Fruit fly (Drosophila melanogaster) whole organism, embryonic: ENCODE results near the gene CG10147.
A peak's percentile ranks its signal among the peaks of the same experiment; 100 is the strongest.

Source experiments
- Awh ChIP-seq: fragments of 200-800 bp; sonication (Bioruptor generic); IDR thresholded peaks from 2 replicates; pipeline ENCODE4, ENCODE4 v1.3.6; 2022; ENCODE audit warnings: missing biosample characterization, missing genetic modification characterization
- B-H1 ChIP-seq: fragments of 200-800 bp; sonication (Bioruptor generic); IDR thresholded peaks from 3 replicates; pipeline ENCODE4 v1.3.6; 2022; ENCODE audit warnings: missing biosample characterization, missing genetic modification characterization
- BtbVII ChIP-seq: fragments of 200-800 bp; sonication (Bioruptor generic); optimal IDR thresholded peaks from 3 replicates; lab custom pipeline; 2017; ENCODE audit warnings: missing biosample characterization, mild to moderate bottlenecking, missing genetic modification characterization
- CG10147 ChIP-seq: fragments of 200-800 bp; sonication (Bioruptor generic); optimal IDR thresholded peaks from 2 replicates; lab custom pipeline; 2019; ENCODE audit warnings: missing biosample characterization, mild to moderate bottlenecking, missing genetic modification characterization, moderate library complexity
- CG11085 ChIP-seq: fragments of 200-800 bp; sonication (Bioruptor generic); IDR thresholded peaks from 2 replicates; pipeline ENCODE4 v1.3.6; 2022; ENCODE audit warnings: missing biosample characterization, missing genetic modification characterization
- CG11093 ChIP-seq: fragments of 200-800 bp; sonication (Bioruptor generic); IDR thresholded peaks from 3 replicates; pipeline ENCODE4 v1.3.6; 2022; ENCODE audit warnings: missing biosample characterization, missing genetic modification characterization
- CG12942 ChIP-seq: fragments of 200-800 bp; sonication (Bioruptor generic); optimal IDR thresholded peaks from 3 replicates; lab custom pipeline; 2016; ENCODE audit warnings: missing biosample characterization, missing genetic modification characterization
- CG13894 ChIP-seq: fragments of 200-800 bp; sonication (Bioruptor generic); optimal IDR thresholded peaks from 3 replicates; lab custom pipeline; 2018; ENCODE audit warnings: missing biosample characterization, mild to moderate bottlenecking, missing genetic modification characterization, moderate library complexity
- CG14860 ChIP-seq: fragments of 200-800 bp; sonication (Bioruptor generic); IDR thresholded peaks from 3 replicates; pipeline ENCODE4 v1.3.6; 2022; ENCODE audit warnings: missing biosample characterization, missing genetic modification characterization; ENCODE audit not compliant: partially characterized antibody
- CG15011 ChIP-seq: fragments of 200-800 bp; sonication (Bioruptor generic); optimal IDR thresholded peaks from 3 replicates; lab custom pipeline; 2018; ENCODE audit warnings: missing biosample characterization, mild to moderate bottlenecking, missing genetic modification characterization
- CG15269 ChIP-seq: fragments of 200-800 bp; sonication (Bioruptor generic); optimal IDR thresholded peaks from 2 replicates; lab custom pipeline; 2018; ENCODE audit warnings: missing biosample characterization, mild to moderate bottlenecking, missing genetic modification characterization, moderate library complexity
- CG17186 ChIP-seq: fragments of 200-800 bp; sonication (Bioruptor generic); optimal IDR thresholded peaks from 3 replicates; lab custom pipeline; 2017; ENCODE audit warnings: missing biosample characterization, missing genetic modification reagents, missing genetic modification characterization
- CG17612 ChIP-seq: fragments of 200-800 bp; sonication (Bioruptor generic); IDR thresholded peaks from 2 replicates; pipeline ENCODE4 v1.3.6; 2022; ENCODE audit warnings: missing biosample characterization, missing genetic modification characterization
- CG18011 ChIP-seq: fragments of 200-800 bp; sonication (Bioruptor generic); optimal IDR thresholded peaks from 2 replicates; lab custom pipeline; 2017; ENCODE audit warnings: missing biosample characterization, missing genetic modification characterization, mild to moderate bottlenecking, moderate library complexity, missing genotype
- CG18262 ChIP-seq: fragments of 200-800 bp; optimal IDR thresholded peaks from 3 replicates; lab custom pipeline; 2019; ENCODE audit warnings: missing biosample characterization, mild to moderate bottlenecking, missing genetic modification characterization, moderate library complexity
- CG2875 ChIP-seq: fragments of 200-800 bp; sonication (Bioruptor generic); optimal IDR thresholded peaks from 2 replicates; lab custom pipeline; 2017; ENCODE audit warnings: missing biosample characterization, mild to moderate bottlenecking, missing genetic modification characterization, missing genetic modification reagents
- CG30403 ChIP-seq: fragments of 200-800 bp; sonication (Bioruptor generic); optimal IDR thresholded peaks from 3 replicates; lab custom pipeline; 2016; ENCODE audit warnings: missing biosample characterization, missing genetic modification characterization
- CG31388 ChIP-seq: fragments of 200-800 bp; sonication (Bioruptor generic); optimal IDR thresholded peaks from 2 replicates; lab custom pipeline; 2016; ENCODE audit warnings: missing biosample characterization, missing genetic modification characterization
- CG4328 ChIP-seq: fragments of 200-800 bp; sonication (Bioruptor generic); optimal IDR thresholded peaks from 3 replicates; lab custom pipeline; 2017; ENCODE audit warnings: missing biosample characterization, missing genetic modification reagents, missing genetic modification characterization
- CG6813 ChIP-seq: fragments of 200-800 bp; sonication (Bioruptor generic); optimal IDR thresholded peaks from 2 replicates; lab custom pipeline; 2017; ENCODE audit warnings: missing biosample characterization, missing genetic modification characterization, mild to moderate bottlenecking, moderate library complexity, missing genetic modification reagents
- CG7556 ChIP-seq: fragments of 200-800 bp; sonication (Bioruptor generic); optimal IDR thresholded peaks from 2 replicates; lab custom pipeline; 2017; ENCODE audit warnings: missing biosample characterization, mild to moderate bottlenecking, missing genetic modification characterization
- CG7786 ChIP-seq: fragments of 200-800 bp; sonication (Bioruptor generic); optimal IDR thresholded peaks from 2 replicates; lab custom pipeline; 2016; ENCODE audit warnings: missing biosample characterization, missing genetic modification characterization
- CG8944 ChIP-seq: fragments of 200-800 bp; sonication (Bioruptor generic); optimal IDR thresholded peaks from 3 replicates; lab custom pipeline; 2016; ENCODE audit warnings: missing biosample characterization, missing genetic modification characterization
- D ChIP-seq, 2 experiments: fragments of 200-800 bp in 1 of 2; fragments of >200 bp in 1 of 2; sonication (Bioruptor generic) in 1 of 2; optimal IDR thresholded peaks; 2 replicates in 1 of 2; 3 replicates in 1 of 2; lab custom pipeline; 2017; ENCODE audit warnings: mild to moderate bottlenecking in 1 of 2, missing biosample characterization in 1 of 2, missing genetic modification characterization in 1 of 2, missing genetic modification reagents in 1 of 2
- Deaf1 ChIP-seq: fragments of 200-800 bp; optimal IDR thresholded peaks from 3 replicates; lab custom pipeline; 2019; ENCODE audit warnings: missing biosample characterization, mild to moderate bottlenecking, missing genetic modification characterization, moderate library complexity
- Dek ChIP-seq: fragments of 200-800 bp; sonication (Bioruptor generic); optimal IDR thresholded peaks from 3 replicates; lab custom pipeline; 2019; ENCODE audit warnings: missing biosample characterization, mild to moderate bottlenecking, missing genetic modification characterization, moderate library complexity
- HLH3B ChIP-seq: fragments of 200-800 bp; sonication (Bioruptor generic); IDR thresholded peaks from 2 replicates; pipeline ENCODE4 v1.3.6; 2022; ENCODE audit warnings: missing biosample characterization, missing genetic modification characterization
- HLH54F ChIP-seq: fragments of 200-800 bp; sonication (Bioruptor generic); optimal IDR thresholded peaks from 3 replicates; lab custom pipeline; 2016; ENCODE audit warnings: missing biosample characterization, missing genetic modification characterization
- HLHmδ ChIP-seq: fragments of 200-800 bp; sonication (Bioruptor generic); optimal IDR thresholded peaks from 2 replicates; lab custom pipeline; 2018; ENCODE audit warnings: missing biosample characterization, mild to moderate bottlenecking, missing genetic modification characterization, moderate library complexity
- Hand ChIP-seq: fragments of 200-800 bp; sonication (Bioruptor generic); optimal IDR thresholded peaks from 2 replicates; lab custom pipeline; 2017; ENCODE audit warnings: mild to moderate bottlenecking, missing biosample characterization, missing genetic modification reagents, missing genetic modification characterization
- HmgZ ChIP-seq: fragments of 200-800 bp; sonication (Bioruptor generic); optimal IDR thresholded peaks from 2 replicates; lab custom pipeline; 2018; ENCODE audit warnings: missing biosample characterization, mild to moderate bottlenecking, missing genetic modification characterization
- Hsf ChIP-seq: fragments of 200-800 bp; sonication (Bioruptor generic); optimal IDR thresholded peaks from 3 replicates; lab custom pipeline; 2016; ENCODE audit warnings: missing biosample characterization, missing genetic modification characterization
- MBD-R2 ChIP-seq: fragments of 200-800 bp; sonication (Bioruptor generic); IDR thresholded peaks from 2 replicates; pipeline ENCODE4 v1.3.6; 2022; ENCODE audit warnings: missing biosample characterization, missing genetic modification characterization
- Myb ChIP-seq: fragments of 200-800 bp; sonication (Bioruptor generic); optimal IDR thresholded peaks from 2 replicates; lab custom pipeline; 2016; ENCODE audit warnings: missing biosample characterization, missing genetic modification characterization
- Oaz ChIP-seq: fragments of 200-800 bp; sonication (Bioruptor generic); IDR thresholded peaks from 2 replicates; pipeline ENCODE4 v1.3.6; 2022; ENCODE audit warnings: missing biosample characterization, missing genetic modification characterization
- Sox100B ChIP-seq: fragments of 200-800 bp; sonication (Bioruptor generic); optimal IDR thresholded peaks from 3 replicates; lab custom pipeline; 2018; ENCODE audit warnings: missing biosample characterization, mild to moderate bottlenecking, missing genetic modification characterization
- chinmo ChIP-seq: fragments of 200-800 bp; sonication (Bioruptor generic); IDR thresholded peaks from 4 replicates; pipeline ENCODE4 v1.3.6; 2022; ENCODE audit warnings: missing biosample characterization, missing genetic modification characterization; ENCODE audit not compliant: partially characterized antibody
- dan ChIP-seq: fragments of 200-800 bp; sonication (Bioruptor generic); IDR thresholded peaks from 2 replicates; pipeline ENCODE4 v1.3.6; 2022; ENCODE audit warnings: missing biosample characterization, missing genetic modification characterization
- dysf ChIP-seq: fragments of 200-800 bp; sonication (Bioruptor generic); IDR thresholded peaks from 3 replicates; pipeline ENCODE4 v1.3.6; 2022; ENCODE audit warnings: missing biosample characterization, missing genetic modification characterization
- fru ChIP-seq: fragments of >200 bp; optimal IDR thresholded peaks from 2 replicates; lab custom pipeline; 2017
- ftz-f1 ChIP-seq: fragments of 200-800 bp; sonication (Bioruptor generic); optimal IDR thresholded peaks from 2 replicates; lab custom pipeline; 2016; ENCODE audit warnings: missing biosample characterization, missing genetic modification characterization
- fu2 ChIP-seq: fragments of 200-800 bp; sonication (Bioruptor generic); optimal IDR thresholded peaks from 2 replicates; lab custom pipeline; 2016; ENCODE audit warnings: missing biosample characterization, missing genetic modification characterization
- h ChIP-seq: fragments of >200 bp; optimal IDR thresholded peaks from 2 replicates; lab custom pipeline; 2017
- knrl ChIP-seq: fragments of 200-800 bp; sonication (Bioruptor generic); IDR thresholded peaks from 3 replicates; pipeline ENCODE4 v1.3.6; 2022; ENCODE audit warnings: missing biosample characterization, missing genetic modification characterization; ENCODE audit not compliant: partially characterized antibody
- pb ChIP-seq: fragments of 200-800 bp; sonication (Bioruptor generic); optimal IDR thresholded peaks from 3 replicates; lab custom pipeline; 2016; ENCODE audit warnings: missing biosample characterization, missing genetic modification characterization
- pita ChIP-seq: fragments of 200-800 bp; sonication (Bioruptor generic); optimal IDR thresholded peaks from 2 replicates; lab custom pipeline; 2017; ENCODE audit warnings: missing biosample characterization, mild to moderate bottlenecking, missing genetic modification characterization
- row ChIP-seq: fragments of 200-800 bp; sonication (Bioruptor generic); IDR thresholded peaks from 3 replicates; pipeline ENCODE4 v1.3.6; 2022; ENCODE audit warnings: missing biosample characterization, missing genetic modification characterization
- tio ChIP-seq: fragments of 200-800 bp; sonication (Bioruptor generic); optimal IDR thresholded peaks from 2 replicates; lab custom pipeline; 2017; ENCODE audit warnings: missing biosample characterization, missing genetic modification characterization, inconsistent platforms
- tx ChIP-seq: fragments of 200-800 bp; sonication (Bioruptor generic); optimal IDR thresholded peaks from 2 replicates; lab custom pipeline; 2016; ENCODE audit warnings: missing biosample characterization, missing genetic modification characterization
- unpg ChIP-seq: fragments of 200-800 bp; sonication (Bioruptor generic); optimal IDR thresholded peaks from 3 replicates; lab custom pipeline; 2018; ENCODE audit warnings: missing biosample characterization, mild to moderate bottlenecking, missing genetic modification characterization, moderate library complexity
- zf30C ChIP-seq: fragments of 200-800 bp; sonication (Bioruptor generic); optimal IDR thresholded peaks from 3 replicates; lab custom pipeline; 2018; ENCODE audit warnings: missing biosample characterization, mild to moderate bottlenecking, missing genetic modification characterization

Gene CG10147

DNA sequence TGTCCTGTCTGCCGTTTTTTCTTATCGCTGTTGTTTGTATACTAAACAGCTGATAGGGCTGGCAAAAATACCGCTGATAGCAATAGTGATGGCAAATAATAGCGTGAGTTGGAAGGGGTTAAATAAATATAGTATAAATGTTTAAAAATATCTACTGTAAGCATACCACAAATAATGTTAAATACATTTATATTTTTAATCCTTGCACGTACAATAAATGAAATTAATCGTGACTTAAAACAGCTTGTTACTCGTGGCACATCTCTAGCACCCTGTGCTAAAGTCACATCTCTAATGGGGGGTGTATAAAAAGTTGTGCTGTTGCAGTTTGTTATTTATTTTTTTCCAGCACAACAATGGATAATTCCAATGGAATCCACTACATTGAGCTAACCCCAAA, at the start of gene CG10147, which contains the start of gene Bulli (continued):
- TF ChIP-seq CG4328 (GFP tag; lab: Kevin White, UChicago) (peak; percentile 92), tx (GFP tag; lab: Kevin White, UChicago) (peak; percentile 94), dysf (peak; percentile 98), HLH54F (GFP tag; lab: Kevin White, UChicago) (peak; percentile 97), D (optimal IDR thresholded peaks at IDR 0.05; lab: Kevin White, UChicago) (no peak), D (GFP tag; optimal IDR thresholded peaks at IDR 0.05; lab: Kevin White, UChicago) (peak; percentile 95), row (GFP tag; lab: Robert Waterston, UW) (peak; percentile 100), MBD-R2 (GFP tag; lab: Robert Waterston, UW) (peak; percentile 99), Hsf (GFP tag; lab: Kevin White, UChicago) (peak; percentile 98), CG7556 (GFP tag; lab: Kevin White, UChicago) (peak; percentile 93), CG31388 (GFP tag; lab: Kevin White, UChicago) (peak; percentile 95), CG11093 (GFP tag; lab: Robert Waterston, UW) (peak; percentile 98), CG18262 (tag; lab: Kevin White, UChicago) (peak; percentile 97), CG8944 (peak; percentile 91), chinmo (peak; percentile 89; the same call in 2 of the 4 replicates), CG6813 (GFP tag; lab: Kevin White, UChicago) (peak; percentile 92), h (no peak), B-H1 (GFP tag; lab: Robert Waterston, UW) (peak; percentile 96), CG30403 (GFP tag; lab: Kevin White, UChicago) (peak; percentile 98), HmgZ (peak; percentile 98), zf30C (GFP tag; lab: Kevin White, UChicago) (no peak), pita (GFP tag; lab: Kevin White, UChicago) (no peak), CG2875 (GFP tag; lab: Kevin White, UChicago) (peak; percentile 86), CG15011 (peak; percentile 90), Oaz (GFP tag; lab: Robert Waterston, UW) (peak; percentile 94), Awh (GFP tag; lab: Robert Waterston, UW) (peak; percentile 94), CG10147 (GFP tag; lab: Kevin White, UChicago) (peak; percentile 99), fru (lab: Kevin White, UChicago) (no peak), CG15269 (tag; lab: Kevin White, UChicago) (peak; percentile 96), Sox100B (GFP tag; lab: Kevin White, UChicago) (peak; percentile 91), CG17186 (GFP tag; lab: Kevin White, UChicago) (peak; percentile 82), knrl (GFP tag; lab: Robert Waterston, UW) (peak; percentile 98), Deaf1 (tag; lab: Kevin White, UChicago) (peak; percentile 81), ftz-f1 (GFP tag; lab: Kevin White, UChicago) (peak; percentile 79), CG13894 (tag; lab: Kevin White, UChicago) (peak; percentile 94), HLH3B (GFP tag; lab: Robert Waterston, UW) (peak; percentile 98), CG11085 (peak; percentile 97), fu2 (GFP tag; lab: Kevin White, UChicago) (peak; percentile 91), dan (GFP tag; lab: Robert Waterston, UW) (peak; percentile 97), BtbVII (peak; percentile 91), HLHmδ (GFP tag; lab: Kevin White, UChicago) (no peak), CG14860 (GFP tag; lab: Robert Waterston, UW) (peak; percentile 95), CG17612 (peak; percentile 94), CG7786 (GFP tag; lab: Kevin White, UChicago) (peak; percentile 92), CG12942 (GFP tag; lab: Kevin White, UChicago) (peak; percentile 98), Dek (tag; lab: Kevin White, UChicago) (peak; percentile 94), CG18011 (GFP tag; lab: Kevin White, UChicago) (peak; percentile 87), pb (GFP tag; lab: Kevin White, UChicago) (peak; percentile 81), tio (peak; percentile 97), Hand (GFP tag; lab: Kevin White, UChicago) (peak; percentile 59), Myb (GFP tag; lab: Kevin White, UChicago) (peak; percentile 49), unpg (peak; percentile 95)
